Fruit fly (Drosophila melanogaster): ENCODE data around the gene CG32022.

DNA sequence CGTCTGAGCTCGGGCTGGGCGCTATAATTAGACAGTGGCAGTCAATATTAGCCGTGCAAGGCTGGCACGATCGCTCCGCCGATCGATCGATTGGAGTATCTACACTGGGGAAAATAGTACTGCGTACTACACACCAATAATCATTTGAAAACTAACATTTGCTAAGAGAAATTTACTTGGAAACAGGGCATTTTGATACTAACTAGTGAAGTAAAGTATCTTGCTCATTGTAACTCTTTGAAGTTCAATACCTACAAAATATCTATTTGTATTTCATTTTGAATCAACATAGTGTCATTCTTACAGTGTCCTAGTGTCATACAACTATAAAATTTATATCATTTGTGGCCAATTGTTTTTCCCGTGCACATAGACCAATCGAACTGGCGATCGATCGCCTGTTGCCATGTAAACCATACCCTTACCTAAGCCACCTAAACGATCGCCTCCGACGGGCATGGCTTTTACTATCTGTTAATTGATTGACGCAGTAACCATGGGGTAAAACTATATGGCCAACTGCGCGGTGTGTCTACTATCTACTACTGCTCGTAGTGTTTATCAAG, 20.3 kb downstream of the CG32022 start:
- TF ChIP-seq B-H1 (GFP tag; IDR thresholded peaks at IDR 0.05) = peak; percentile 57; the same call in 2 of the 3 replicates
- no peak for TF ChIP-seq lbe (GFP tag; optimal IDR thresholded peaks at IDR 0.05)
- TF ChIP-seq Ssrp (tag; optimal IDR thresholded peaks at IDR 0.05) = peak; percentile 71
- no peak for TF ChIP-seq abd-A (tag; optimal IDR thresholded peaks at IDR 0.05)
- TF ChIP-seq C15 (GFP tag; IDR thresholded peaks at IDR 0.05) = peak; percentile 35; the same call in 1 of the 3 replicates
